Fruit fly (Drosophila melanogaster) whole organism, adult: Measurements from ENCODE around the gene Rpp14b.

Source experiments
- CG12768 ChIP-seq: fragments of 200-800 bp; sonication (Bioruptor generic); optimal IDR thresholded peaks from 2 replicates; lab custom pipeline; 2017; ENCODE audit warnings: missing biosample characterization, missing genetic modification characterization, mild to moderate bottlenecking, moderate library complexity, missing genetic modification reagents
- Mnt ChIP-seq: fragments of 200-800 bp; sonication (Bioruptor generic); optimal IDR thresholded peaks from 2 replicates; lab custom pipeline; 2016; ENCODE audit warnings: missing biosample characterization, mild to moderate bottlenecking, missing genetic modification characterization
- bab1 ChIP-seq: fragments of 200-800 bp; sonication (Bioruptor generic); optimal IDR thresholded peaks from 3 replicates; lab custom pipeline; 2019; ENCODE audit warnings: missing biosample characterization, mild to moderate bottlenecking, missing genetic modification characterization, moderate library complexity

DNA sequence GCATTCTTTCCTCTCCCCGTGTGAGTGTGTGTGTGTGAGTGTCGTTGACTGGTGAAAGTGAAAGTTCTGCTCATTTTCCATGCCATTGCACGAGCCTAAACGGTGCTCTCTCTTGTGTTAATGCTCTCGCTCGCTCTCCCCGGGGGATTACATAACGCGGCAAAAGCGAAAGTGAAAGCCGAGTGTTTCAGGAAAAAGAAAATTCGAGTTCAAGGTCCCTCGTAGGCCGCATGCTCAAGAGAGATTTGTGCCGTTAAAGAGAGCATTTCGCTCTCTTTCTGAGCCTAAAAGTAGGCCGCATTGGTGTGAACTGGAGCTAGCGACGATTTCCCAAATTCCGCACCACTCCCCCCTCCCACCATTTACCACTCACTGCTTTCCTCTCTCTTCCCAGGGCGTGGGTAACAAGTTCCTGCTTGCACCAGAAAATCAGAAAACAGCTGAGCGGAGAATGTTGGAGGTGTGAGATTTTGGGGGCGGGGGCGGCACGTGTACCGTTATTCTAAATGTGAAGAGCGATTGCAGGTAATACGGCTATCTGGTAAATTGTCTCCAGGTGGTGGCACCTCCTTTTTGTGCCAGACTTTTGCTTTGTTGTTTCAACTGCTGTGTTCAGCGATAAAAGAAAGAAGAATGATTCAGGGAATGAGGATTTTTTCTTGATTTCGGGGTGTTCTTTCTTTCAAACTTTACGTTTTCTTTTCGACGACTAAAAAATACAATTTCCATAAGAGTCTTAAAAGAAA is 34.7 kb downstream of the Rpp14b start:
- TF ChIP-seq Mnt (GFP tag; lab: Kevin White, UChicago) (no peak), CG12768 (no peak), bab1 (no peak)
